Fruit fly (Drosophila melanogaster) whole organism, adult: ENCODE results near the gene Nmdmc.

ENCODE experiments used
- CG12768 ChIP-seq: fragments of 200-800 bp; sonication (Bioruptor generic); optimal IDR thresholded peaks from 2 replicates; lab custom pipeline; 2017; ENCODE audit warnings: missing biosample characterization, missing genetic modification characterization, mild to moderate bottlenecking, moderate library complexity, missing genetic modification reagents
- CG1620 ChIP-seq: fragments of 200-800 bp; sonication (Bioruptor generic); optimal IDR thresholded peaks from 2 replicates; lab custom pipeline; 2016; ENCODE audit warnings: missing biosample characterization, missing genetic modification characterization
- CG5204 ChIP-seq: fragments of 200-800 bp; sonication (Bioruptor generic); optimal IDR thresholded peaks from 2 replicates; lab custom pipeline; 2016; ENCODE audit warnings: missing biosample characterization, missing genetic modification characterization
- CG7045 ChIP-seq: fragments of 200-800 bp; sonication (Bioruptor generic); optimal IDR thresholded peaks from 2 replicates; lab custom pipeline; 2017; ENCODE audit warnings: missing biosample characterization, mild to moderate bottlenecking, missing genetic modification characterization
- Crg-1 ChIP-seq: fragments of 200-800 bp; sonication (Bioruptor generic); optimal IDR thresholded peaks from 2 replicates; lab custom pipeline; 2016; ENCODE audit warnings: missing biosample characterization, missing genetic modification characterization
- Hr96 ChIP-seq: fragments of 200-800 bp; sonication (Bioruptor generic); optimal IDR thresholded peaks from 2 replicates; lab custom pipeline; 2016; ENCODE audit warnings: missing biosample characterization, missing genetic modification characterization
- Mnt ChIP-seq: fragments of 200-800 bp; sonication (Bioruptor generic); optimal IDR thresholded peaks from 2 replicates; lab custom pipeline; 2016; ENCODE audit warnings: missing biosample characterization, mild to moderate bottlenecking, missing genetic modification characterization
- bab1 ChIP-seq: fragments of 200-800 bp; sonication (Bioruptor generic); optimal IDR thresholded peaks from 3 replicates; lab custom pipeline; 2019; ENCODE audit warnings: missing biosample characterization, mild to moderate bottlenecking, missing genetic modification characterization, moderate library complexity
- kay ChIP-seq: fragments of 200-800 bp; sonication (Bioruptor generic); peaks from one replicate; lab custom pipeline; 2016; ENCODE audit warnings: missing biosample characterization, missing genetic modification characterization, borderline replicate concordance
- ovo ChIP-seq: fragments of 200-800 bp; sonication (Bioruptor generic); optimal IDR thresholded peaks from 2 replicates; lab custom pipeline; 2016; ENCODE audit warnings: missing biosample characterization, missing genetic modification characterization
- pad ChIP-seq: fragments of 200-800 bp; sonication (Bioruptor generic); optimal IDR thresholded peaks from 3 replicates; lab custom pipeline; 2017; ENCODE audit warnings: missing biosample characterization, missing genetic modification characterization, mild to moderate bottlenecking, moderate library complexity, missing genetic modification reagents
- tj ChIP-seq: fragments of 200-800 bp; sonication (Bioruptor generic); optimal IDR thresholded peaks from 3 replicates; lab custom pipeline; 2017; ENCODE audit warnings: missing biosample characterization, mild to moderate bottlenecking, missing genetic modification characterization, moderate library complexity

dm6 chr3R:9074934-9075333 is 24.6 kb upstream of the Nmdmc start:
- TF ChIP-seq Crg-1 (GFP tag; lab: Kevin White, UChicago) (no peak), Mnt (GFP tag; lab: Kevin White, UChicago) (no peak), bab1 (GFP tag; lab: Kevin White, UChicago) (no peak), kay (GFP tag; lab: Kevin White, UChicago) (no peak), CG12768 (peak; percentile 27), CG5204 (GFP tag; lab: Kevin White, UChicago) (peak; percentile 59), CG1620 (no peak), tj (GFP tag; lab: Kevin White, UChicago) (no peak), CG7045 (GFP tag; lab: Kevin White, UChicago) (peak; percentile 36), Hr96 (peak; percentile 56), pad (no peak), ovo (GFP tag; lab: Kevin White, UChicago) (no peak)
